Worm (Caenorhabditis elegans) whole organism, L4 larva: Measurements from ENCODE around the gene F56C9.10.

Experiments
- F26F4.8 ChIP-seq: fragments of 200-800 bp; sonication (Bioruptor generic); conservative IDR thresholded peaks from 2 replicates; pipeline ENCODE4 v1.3.6; 2022; ENCODE audit warnings: missing genetic modification characterization, missing compliant biosample characterization
- T26A8.4 ChIP-seq: fragments of 200-800 bp; sonication (Bioruptor generic); IDR thresholded peaks from 2 replicates; pipeline ENCODE4 v1.3.6; 2022; ENCODE audit warnings: missing genetic modification characterization, missing compliant biosample characterization
- aha-1 ChIP-seq: fragments of 150-350 bp; peaks from one replicate; lab custom pipeline; 2014; ENCODE audit warnings: missing biosample characterization, missing genetic modification characterization
- aly-2 ChIP-seq: sonication (generic microtip); optimal IDR thresholded peaks from 2 replicates; lab custom pipeline; 2018; ENCODE audit warnings: missing biosample characterization, missing genetic modification characterization
- arid-1 ChIP-seq: fragments of 200-800 bp; sonication (Bioruptor generic); conservative IDR thresholded peaks from 2 replicates; pipeline ENCODE4 v1.3.6; 2022; ENCODE audit warnings: missing genetic modification reagents, missing genetic modification characterization, missing compliant biosample characterization
- ceh-20 ChIP-seq: fragments of 200-800 bp; sonication (Bioruptor generic); IDR thresholded peaks from 2 replicates; pipeline ENCODE4 v1.3.6; 2022; ENCODE audit warnings: missing genetic modification reagents, missing genetic modification characterization, missing compliant biosample characterization
- ceh-44 ChIP-seq: fragments of 200-800 bp; sonication (Bioruptor generic); IDR thresholded peaks from 2 replicates; pipeline ENCODE4 v1.3.6; 2022; ENCODE audit warnings: missing genetic modification reagents, missing genetic modification characterization, missing compliant biosample characterization
- cey-2 ChIP-seq: sonication (generic microtip); optimal IDR thresholded peaks from 3 replicates; lab custom pipeline; 2017; ENCODE audit warnings: missing genetic modification characterization, mild to moderate bottlenecking, missing compliant biosample characterization, antibody characterized with exemption, borderline replicate concordance; ENCODE audit not compliant: insufficient read depth
- daf-16 ChIP-seq, 3 experiments: sonication (generic microtip); optimal IDR thresholded peaks; 2 replicates each; lab custom pipeline; 2016 to 2017; ENCODE audit warnings: missing genetic modification characterization in 3 of 3, missing genetic modification reagents in 3 of 3, mild to moderate bottlenecking in 2 of 3, missing compliant biosample characterization in 2 of 3, missing biosample characterization in 1 of 3, moderate library complexity in 1 of 3
- dmd-6 ChIP-seq: fragments of 200-800 bp; sonication (Bioruptor generic); IDR thresholded peaks from 2 replicates; pipeline ENCODE4 v1.3.6; 2022; ENCODE audit warnings: missing genetic modification reagents, missing genetic modification characterization, missing compliant biosample characterization
- dmd-8 ChIP-seq: fragments of 200-800 bp; sonication (Bioruptor generic); IDR thresholded peaks from 2 replicates; pipeline ENCODE4 v1.3.6; 2022; ENCODE audit warnings: missing genetic modification characterization, missing compliant biosample characterization
- dpl-1 ChIP-seq: fragments of 150-350 bp; optimal IDR thresholded peaks from 2 replicates; lab custom pipeline; 2014; ENCODE audit warnings: missing biosample characterization, missing genetic modification reagents, missing genetic modification characterization
- duxl-1 ChIP-seq: sonication (generic microtip); optimal IDR thresholded peaks from 2 replicates; lab custom pipeline; 2016; ENCODE audit warnings: mild to moderate bottlenecking, missing genetic modification characterization, moderate library complexity, missing compliant biosample characterization; ENCODE audit not compliant: poor library complexity
- dve-1 ChIP-seq: sonication (generic microtip); optimal IDR thresholded peaks from 2 replicates; lab custom pipeline; 2017; ENCODE audit warnings: antibody characterized with exemption, mild to moderate bottlenecking, missing genetic modification characterization, missing compliant biosample characterization; ENCODE audit not compliant: insufficient read depth
- hif-1 ChIP-seq, 2 experiments: sonication (generic microtip); optimal IDR thresholded peaks; 2 replicates each; lab custom pipeline; 2016 to 2017; ENCODE audit warnings: missing compliant biosample characterization in 2 of 2, missing genetic modification characterization in 2 of 2, missing genetic modification reagents in 2 of 2, missing genotype in 2 of 2, mild to moderate bottlenecking in 1 of 2
- hlh-11 ChIP-seq: fragments of 200-800 bp; sonication (Bioruptor generic); optimal IDR thresholded peaks from 2 replicates; lab custom pipeline; 2018; ENCODE audit warnings: mild to moderate bottlenecking, missing genetic modification characterization, missing compliant biosample characterization
- hlh-30 ChIP-seq: sonication (generic microtip); optimal IDR thresholded peaks from 2 replicates; lab custom pipeline; 2017; ENCODE audit warnings: antibody characterized with exemption, mild to moderate bottlenecking, missing genetic modification characterization, missing compliant biosample characterization; ENCODE audit not compliant: insufficient read depth
- lin-13 ChIP-seq: fragments of 150-350 bp; optimal IDR thresholded peaks from 2 replicates; lab custom pipeline; 2014; ENCODE audit warnings: missing biosample characterization, missing genetic modification reagents, missing genetic modification characterization
- lin-38 ChIP-seq: fragments of 200-800 bp; sonication (Bioruptor generic); IDR thresholded peaks from 2 replicates; pipeline ENCODE4 v1.3.6; 2022; ENCODE audit warnings: missing genetic modification reagents, missing genetic modification characterization, missing compliant biosample characterization
- lsy-2 ChIP-seq, 2 experiments: fragments of 150-350 bp in 1 of 2; sonication (generic microtip) in 1 of 2; optimal IDR thresholded peaks; 2 replicates each; lab custom pipeline; 2014 to 2017; ENCODE audit warnings: missing biosample characterization in 2 of 2, missing genetic modification characterization in 2 of 2
- mdl-1 ChIP-seq, 2 experiments: fragments of 150-350 bp in 1 of 2; sonication (generic microtip) in 1 of 2; optimal IDR thresholded peaks; 2 replicates each; lab custom pipeline; 2014 to 2017; ENCODE audit warnings: missing biosample characterization in 2 of 2, missing genetic modification characterization in 2 of 2
- mep-1 ChIP-seq: fragments of 150-350 bp; sonication (generic microtip); optimal IDR thresholded peaks from 3 replicates; lab custom pipeline; 2014; ENCODE audit warnings: missing biosample characterization, missing genetic modification characterization
- mes-2 ChIP-seq: sonication (generic microtip); optimal IDR thresholded peaks from 2 replicates; lab custom pipeline; 2016; ENCODE audit warnings: missing genotype, mild to moderate bottlenecking, missing genetic modification characterization, missing compliant biosample characterization; ENCODE audit not compliant: poor library complexity, severe bottlenecking
- mxl-3 ChIP-seq: fragments of 200-800 bp; sonication (Bioruptor generic); optimal IDR thresholded peaks from 2 replicates; lab custom pipeline; 2018; ENCODE audit warnings: mild to moderate bottlenecking, missing genetic modification characterization, missing compliant biosample characterization
- nhr-11 ChIP-seq: fragments of 150-350 bp; optimal IDR thresholded peaks from 2 replicates; lab custom pipeline; 2014; ENCODE audit warnings: missing biosample characterization, missing genetic modification characterization
- nhr-237 ChIP-seq: sonication (generic microtip); optimal IDR thresholded peaks from 2 replicates; lab custom pipeline; 2017; ENCODE audit warnings: missing biosample characterization, missing genetic modification characterization
- nhr-25 ChIP-seq: sonication (generic microtip); optimal IDR thresholded peaks from 2 replicates; lab custom pipeline; 2017; ENCODE audit warnings: missing genetic modification characterization, mild to moderate bottlenecking, missing compliant biosample characterization, antibody characterized with exemption, moderate library complexity, borderline replicate concordance; ENCODE audit not compliant: insufficient read depth
- nhr-28 ChIP-seq: fragments of 150-350 bp; optimal IDR thresholded peaks from 2 replicates; lab custom pipeline; 2014; ENCODE audit warnings: missing biosample characterization, missing genetic modification characterization
- nhr-42 ChIP-seq: fragments of 200-800 bp; sonication (Bioruptor generic); IDR thresholded peaks from 2 replicates; pipeline ENCODE4 v1.3.6; 2022; ENCODE audit warnings: missing genetic modification characterization, missing compliant biosample characterization
- nhr-48 ChIP-seq: sonication (generic microtip); optimal IDR thresholded peaks from 2 replicates; lab custom pipeline; 2016; ENCODE audit warnings: mild to moderate bottlenecking, missing genetic modification characterization, missing compliant biosample characterization
- pha-4 ChIP-seq, 2 experiments: fragments of 150-350 bp in 1 of 2; fragments of 200-800 bp in 1 of 2; sonication (Bioruptor generic) in 1 of 2; IDR thresholded peaks in 1 of 2; optimal IDR thresholded peaks in 1 of 2; 2 replicates each; pipeline versions ENCODE4 v1.3.6 to Lab custom; 2014 to 2022; ENCODE audit warnings: missing genetic modification characterization in 2 of 2, missing genetic modification reagents in 2 of 2, missing biosample characterization in 1 of 2, missing compliant biosample characterization in 1 of 2
- skn-1 ChIP-seq: fragments of 150-350 bp; optimal IDR thresholded peaks from 2 replicates; lab custom pipeline; 2014; ENCODE audit warnings: missing biosample characterization, missing genetic modification characterization
- spr-1 ChIP-seq: sonication (generic microtip); optimal IDR thresholded peaks from 2 replicates; lab custom pipeline; 2016; ENCODE audit warnings: mild to moderate bottlenecking, missing genetic modification characterization, missing compliant biosample characterization

The F56C9.10 gene

ce11 chrIII:7367012-7367760 lies 32.1 kb upstream of the F56C9.10 start, which contains the start of the genes T20B12.5 and T20B12.4:
Gene T20B12.5 (minus strand): TSS chrIII:7367112.
Gene T20B12.4 (plus strand): TSS chrIII:7367710.
- TF ChIP-seq lin-38 (GFP tag; lab: Robert Waterston, UW): no peak
- no peak for TF ChIP-seq aly-2
- no peak for TF ChIP-seq F26F4.8 (GFP tag; lab: Robert Waterston, UW)
- no peak for TF ChIP-seq mxl-3 (GFP tag; lab: Kevin White, UChicago)
- TF ChIP-seq dpl-1 (GFP tag; lab: Kevin White, UChicago): no peak
- TF ChIP-seq lsy-2 (tag; optimal IDR thresholded peaks at IDR 0.05; lab: Kevin White, UChicago): no peak
- no peak for TF ChIP-seq mdl-1 (tag; optimal IDR thresholded peaks at IDR 0.05; lab: Kevin White, UChicago)
- no peak for TF ChIP-seq T26A8.4
- TF ChIP-seq nhr-25 (tag; lab: Kevin White, UChicago): no peak
- no peak for TF ChIP-seq daf-16 (GFP tag; optimal IDR thresholded peaks at IDR 0.05; lab: Kevin White, UChicago)
- TF ChIP-seq daf-16 (tag; optimal IDR thresholded peaks at IDR 0.05; lab: Kevin White, UChicago): no peak
- no peak for TF ChIP-seq spr-1 (tag; lab: Kevin White, UChicago)

- TF ChIP-seq cey-2 (tag; lab: Kevin White, UChicago) (no peak), nhr-48 (tag; lab: Kevin White, UChicago) (no peak), aha-1 (tag; lab: Kevin White, UChicago) (peak; percentile 84), skn-1 (tag; lab: Kevin White, UChicago) (no peak)
These were observed 30.5 kb upstream of the F56C9.10 start, which contains the start of gene F08F8.11 for ce11 chrIII:7365602-7366001. Gene F08F8.11 (plus strand): TSS chrIII:7365902.

ce11 chrIII:7359037-7359548 lies 24.0 kb upstream of the F56C9.10 start, which contains the start of the genes eco-1 and hmgr-1:
Gene eco-1 (minus strand): TSS chrIII:7359095.
Gene hmgr-1 (plus strand): TSS chrIII:7359498.
- TF ChIP-seq ceh-44: no peak
- peak; percentile 73 for TF ChIP-seq dpl-1 (GFP tag; lab: Kevin White, UChicago)
- peak; percentile 86 for TF ChIP-seq mes-2
- no peak for TF ChIP-seq dve-1 (tag; lab: Kevin White, UChicago)
- TF ChIP-seq arid-1 (GFP tag; lab: Robert Waterston, UW): 0 out of 2 replicates have a peak, but pooled peaks have one; percentile 30
- peak in 1 of 2 experiments; percentile 40 for TF ChIP-seq lsy-2 (tag; optimal IDR thresholded peaks at IDR 0.05; lab: Kevin White, UChicago)

ce11 chrIII:7358627-7359026 lies 23.5 kb upstream of the F56C9.10 start:
- no peak for TF ChIP-seq dmd-8 (GFP tag; lab: Robert Waterston, UW)
- peak; percentile 63 for TF ChIP-seq nhr-28
- peak; percentile 12 for TF ChIP-seq nhr-11 (tag; lab: Kevin White, UChicago)
- no peak for TF ChIP-seq nhr-237 (tag; lab: Kevin White, UChicago)
- TF ChIP-seq nhr-42: no peak
- peak; percentile 51; the same call in 1 of the 2 replicates for TF ChIP-seq dmd-6
- peak; percentile 32 for TF ChIP-seq lin-13 (GFP tag; lab: Kevin White, UChicago)
- 0 out of 2 replicates have a peak, but pooled peaks have one; percentile 42 for TF ChIP-seq ceh-20
- TF ChIP-seq dve-1 (tag; lab: Kevin White, UChicago): peak; percentile 24
- TF ChIP-seq duxl-1 (tag; lab: Kevin White, UChicago): no peak
- TF ChIP-seq pha-4 (GFP tag; IDR thresholded peaks at IDR 0.05; lab: Robert Waterston, UW): no peak
- peak; percentile 80 for TF ChIP-seq pha-4 (tag; optimal IDR thresholded peaks at IDR 0.05; lab: Kevin White, UChicago)
- TF ChIP-seq mxl-3 (GFP tag; lab: Kevin White, UChicago): peak; percentile 15
- peak in 1 of 2 experiments; percentile 80 for TF ChIP-seq daf-16 (GFP tag; optimal IDR thresholded peaks at IDR 0.05; lab: Kevin White, UChicago)
- TF ChIP-seq daf-16 (tag; optimal IDR thresholded peaks at IDR 0.05; lab: Kevin White, UChicago): peak; percentile 60
- peak; percentile 72 for TF ChIP-seq hlh-11 (tag; lab: Kevin White, UChicago)
- TF ChIP-seq hif-1 (tag; optimal IDR thresholded peaks at IDR 0.05; lab: Kevin White, UChicago): peak in 1 of 2 experiments; percentile 92
- TF ChIP-seq hlh-30 (tag; lab: Kevin White, UChicago): peak; percentile 40
- TF ChIP-seq aha-1 (tag; lab: Kevin White, UChicago): peak; percentile 93
- TF ChIP-seq mep-1 (tag; lab: Kevin White, UChicago): peak; percentile 36
